Fruit fly (Drosophila melanogaster) whole organism, embryonic: ENCODE results near the gene E2f1.

Experiments used
- ATbp ChIP-seq: fragments of 200-800 bp; sonication (Bioruptor generic); optimal IDR thresholded peaks from 2 replicates; lab custom pipeline; 2017; ENCODE audit warnings: missing biosample characterization, mild to moderate bottlenecking, missing genetic modification characterization, missing genetic modification reagents
- Asciz ChIP-seq: fragments of 200-800 bp; sonication (Bioruptor generic); optimal IDR thresholded peaks from 2 replicates; lab custom pipeline; 2017; ENCODE audit warnings: missing biosample characterization, mild to moderate bottlenecking, missing genetic modification characterization, missing genetic modification reagents
- Atf-2 ChIP-seq: fragments of 200-800 bp; sonication (Bioruptor generic); optimal IDR thresholded peaks from 2 replicates; lab custom pipeline; 2016; ENCODE audit warnings: missing biosample characterization, missing genetic modification characterization
- CG10366 ChIP-seq: fragments of 200-800 bp; sonication (Bioruptor generic); IDR thresholded peaks from 2 replicates; pipeline ENCODE4 v1.3.6; 2022; ENCODE audit warnings: missing biosample characterization, missing genetic modification characterization
- CG10431 ChIP-seq: fragments of 200-800 bp; sonication (Bioruptor generic); optimal IDR thresholded peaks from 3 replicates; lab custom pipeline; 2018; ENCODE audit warnings: missing biosample characterization, mild to moderate bottlenecking, missing genetic modification characterization
- CG10565 ChIP-seq: fragments of 200-800 bp; sonication (Bioruptor generic); optimal IDR thresholded peaks from 3 replicates; lab custom pipeline; 2016; ENCODE audit warnings: missing biosample characterization, mild to moderate bottlenecking, missing genetic modification characterization
- CG11247 ChIP-seq: fragments of 200-800 bp; sonication (Bioruptor generic); IDR thresholded peaks from 2 replicates; pipeline ENCODE4 v1.3.6; 2022; ENCODE audit warnings: missing biosample characterization, missing genetic modification characterization
- CG17612 ChIP-seq: fragments of 200-800 bp; sonication (Bioruptor generic); IDR thresholded peaks from 2 replicates; pipeline ENCODE4 v1.3.6; 2022; ENCODE audit warnings: missing biosample characterization, missing genetic modification characterization
- CG1792 ChIP-seq: fragments of 200-800 bp; sonication (Bioruptor generic); optimal IDR thresholded peaks from 2 replicates; lab custom pipeline; 2016; ENCODE audit warnings: missing biosample characterization, missing genetic modification characterization
- CG1832 ChIP-seq: fragments of 200-800 bp; sonication (Bioruptor generic); optimal IDR thresholded peaks from 2 replicates; lab custom pipeline; 2017; ENCODE audit warnings: missing biosample characterization, mild to moderate bottlenecking, missing genetic modification characterization, inconsistent platforms
- CG18619 ChIP-seq: fragments of 200-800 bp; sonication (Bioruptor generic); optimal IDR thresholded peaks from 3 replicates; lab custom pipeline; 2017; ENCODE audit warnings: missing biosample characterization, mild to moderate bottlenecking, missing genetic modification characterization
- CG31441 ChIP-seq: fragments of 200-800 bp; sonication (Bioruptor generic); IDR thresholded peaks from 2 replicates; pipeline ENCODE4 v1.3.6; 2022; ENCODE audit warnings: missing biosample characterization, missing genetic modification characterization
- CG3407 ChIP-seq: fragments of 200-800 bp; sonication (Bioruptor generic); optimal IDR thresholded peaks from 2 replicates; lab custom pipeline; 2018; ENCODE audit warnings: missing biosample characterization, mild to moderate bottlenecking, missing genetic modification characterization
- CG6175 ChIP-seq: fragments of 200-800 bp; sonication (Bioruptor generic); IDR thresholded peaks from 3 replicates; pipeline ENCODE4 v1.3.6; 2022; ENCODE audit warnings: missing biosample characterization, missing genetic modification characterization
- CG6689 ChIP-seq: fragments of 200-800 bp; sonication (Bioruptor generic); IDR thresholded peaks from 2 replicates; pipeline ENCODE4 v1.3.6; 2022; ENCODE audit warnings: missing biosample characterization, missing genetic modification characterization
- CG8765 ChIP-seq: fragments of 200-800 bp; sonication (Bioruptor generic); IDR thresholded peaks from 2 replicates; pipeline ENCODE4 v1.3.6; 2022; ENCODE audit warnings: missing biosample characterization, missing genetic modification characterization
- CG9437 ChIP-seq: fragments of 200-800 bp; sonication (Bioruptor generic); optimal IDR thresholded peaks from 2 replicates; lab custom pipeline; 2018; ENCODE audit warnings: missing biosample characterization, mild to moderate bottlenecking, missing genetic modification characterization
- CG9727 ChIP-seq: fragments of 200-800 bp; sonication (Bioruptor generic); optimal IDR thresholded peaks from 3 replicates; lab custom pipeline; 2017; ENCODE audit warnings: missing biosample characterization, mild to moderate bottlenecking, missing genetic modification characterization
- GATAe ChIP-seq: fragments of 200-800 bp; sonication (Bioruptor generic); conservative IDR thresholded peaks from 2 replicates; pipeline ENCODE4 v1.3.6; 2022; ENCODE audit warnings: missing biosample characterization, missing genetic modification characterization
- HLH4C ChIP-seq: fragments of 200-800 bp; sonication (Bioruptor generic); IDR thresholded peaks from 3 replicates; pipeline ENCODE4 v1.3.6; 2022; ENCODE audit warnings: missing biosample characterization, missing genetic modification characterization; ENCODE audit not compliant: partially characterized antibody
- HmgZ ChIP-seq: fragments of 200-800 bp; sonication (Bioruptor generic); optimal IDR thresholded peaks from 2 replicates; lab custom pipeline; 2018; ENCODE audit warnings: missing biosample characterization, mild to moderate bottlenecking, missing genetic modification characterization
- Hmx ChIP-seq: fragments of 200-800 bp; sonication (Bioruptor generic); optimal IDR thresholded peaks from 2 replicates; lab custom pipeline; 2016; ENCODE audit warnings: missing biosample characterization, missing genetic modification characterization
- NC2β ChIP-seq: fragments of 200-800 bp; sonication (Bioruptor generic); optimal IDR thresholded peaks from 2 replicates; lab custom pipeline; 2016; ENCODE audit warnings: missing biosample characterization, missing genetic modification characterization
- Optix ChIP-seq: fragments of 200-800 bp; sonication (Bioruptor generic); IDR thresholded peaks from 3 replicates; pipeline ENCODE4 v1.3.6; 2022; ENCODE audit warnings: missing biosample characterization, missing genetic modification characterization
- TFAM ChIP-seq: fragments of 200-800 bp; sonication (Bioruptor generic); optimal IDR thresholded peaks from 2 replicates; lab custom pipeline; 2017; ENCODE audit warnings: missing biosample characterization, missing genetic modification characterization, inconsistent platforms
- Xbp1 ChIP-seq: fragments of 200-800 bp; sonication (Bioruptor generic); optimal IDR thresholded peaks from 3 replicates; lab custom pipeline; 2016; ENCODE audit warnings: missing biosample characterization, mild to moderate bottlenecking, missing genetic modification characterization
- ap ChIP-seq: fragments of 200-800 bp; sonication (Bioruptor generic); IDR thresholded peaks from 2 replicates; pipeline ENCODE4 v1.3.6; 2022; ENCODE audit warnings: missing biosample characterization, missing genetic modification characterization
- bbx ChIP-seq: fragments of 200-800 bp; sonication (Bioruptor generic); IDR thresholded peaks from 2 replicates; pipeline ENCODE4 v1.3.6; 2022; ENCODE audit warnings: missing biosample characterization, missing genetic modification characterization; ENCODE audit not compliant: partially characterized antibody
- br ChIP-seq: fragments of >200 bp; optimal IDR thresholded peaks from 2 replicates; lab custom pipeline; 2017
- chif ChIP-seq, 2 experiments: fragments of 200-800 bp; sonication (Bioruptor generic); optimal IDR thresholded peaks; 3 replicates each; lab custom pipeline; 2016; ENCODE audit warnings: missing biosample characterization in 2 of 2, missing genetic modification characterization in 2 of 2
- chinmo ChIP-seq: fragments of 200-800 bp; sonication (Bioruptor generic); IDR thresholded peaks from 4 replicates; pipeline ENCODE4 v1.3.6; 2022; ENCODE audit warnings: missing biosample characterization, missing genetic modification characterization; ENCODE audit not compliant: partially characterized antibody
- cwo ChIP-seq: fragments of 200-800 bp; sonication (Bioruptor generic); optimal IDR thresholded peaks from 3 replicates; lab custom pipeline; 2017; ENCODE audit warnings: missing biosample characterization, missing genetic modification characterization, mild to moderate bottlenecking, moderate library complexity, missing genetic modification reagents
- dm ChIP-seq: fragments of 200-800 bp; sonication (Bioruptor generic); optimal IDR thresholded peaks from 3 replicates; lab custom pipeline; 2016; ENCODE audit warnings: missing biosample characterization, missing genetic modification characterization
- dpn ChIP-seq, 2 experiments: fragments of 200-800 bp; sonication (Bioruptor generic); optimal IDR thresholded peaks; 3 replicates each; lab custom pipeline; 2016; ENCODE audit warnings: missing biosample characterization in 2 of 2, missing genetic modification characterization in 2 of 2
- fd3F ChIP-seq: fragments of 200-800 bp; sonication (Bioruptor generic); optimal IDR thresholded peaks from 2 replicates; lab custom pipeline; 2018; ENCODE audit warnings: missing biosample characterization, mild to moderate bottlenecking, missing genetic modification characterization, moderate library complexity
- lov ChIP-seq, 2 experiments: fragments of 200-800 bp in 1 of 2; fragments of >200 bp in 1 of 2; sonication (Bioruptor generic) in 1 of 2; IDR thresholded peaks in 1 of 2; optimal IDR thresholded peaks in 1 of 2; 2 replicates in 1 of 2; 3 replicates in 1 of 2; pipeline versions ENCODE4 v1.3.6 to Lab custom; 2017 to 2022; ENCODE audit warnings: missing biosample characterization in 1 of 2, missing genetic modification characterization in 1 of 2
- mam ChIP-seq: fragments of 200-800 bp; sonication (Bioruptor generic); optimal IDR thresholded peaks from 3 replicates; lab custom pipeline; 2016; ENCODE audit warnings: missing biosample characterization, missing genetic modification characterization
- nerfin-2 ChIP-seq: fragments of 200-800 bp; sonication (Bioruptor generic); IDR thresholded peaks from 2 replicates; pipeline ENCODE4 v1.3.6; 2022; ENCODE audit warnings: missing biosample characterization, missing genetic modification characterization; ENCODE audit not compliant: partially characterized antibody
- oc ChIP-seq: fragments of 200-800 bp; sonication (Bioruptor generic); optimal IDR thresholded peaks from 2 replicates; lab custom pipeline; 2018; ENCODE audit warnings: missing biosample characterization, mild to moderate bottlenecking, missing genetic modification characterization, moderate library complexity
- odd ChIP-seq: fragments of 200-800 bp; sonication (Bioruptor generic); optimal IDR thresholded peaks from 2 replicates; lab custom pipeline; 2017; ENCODE audit warnings: missing biosample characterization, mild to moderate bottlenecking, missing genetic modification characterization
- pzg ChIP-seq: fragments of 200-800 bp; sonication (Bioruptor generic); optimal IDR thresholded peaks from 3 replicates; lab custom pipeline; 2018; ENCODE audit warnings: missing biosample characterization, mild to moderate bottlenecking, missing genetic modification characterization, moderate library complexity
- row ChIP-seq: fragments of 200-800 bp; sonication (Bioruptor generic); IDR thresholded peaks from 3 replicates; pipeline ENCODE4 v1.3.6; 2022; ENCODE audit warnings: missing biosample characterization, missing genetic modification characterization
- sens ChIP-seq: fragments of 200-800 bp; sonication (Bioruptor generic); peaks from one replicate; lab custom pipeline; 2016; ENCODE audit warnings: missing biosample characterization, missing genetic modification characterization
- sisA ChIP-seq: fragments of 200-800 bp; sonication (Bioruptor generic); IDR thresholded peaks from 2 replicates; pipeline ENCODE4 v1.3.6; 2022; ENCODE audit warnings: missing biosample characterization, missing genetic modification characterization
- sna ChIP-seq: fragments of 200-800 bp; sonication (Bioruptor generic); IDR thresholded peaks from 2 replicates; pipeline ENCODE4 v1.3.6; 2022; ENCODE audit warnings: missing biosample characterization, missing genetic modification characterization; ENCODE audit not compliant: partially characterized antibody
- sr ChIP-seq: fragments of 200-800 bp; sonication (Bioruptor generic); IDR thresholded peaks from 3 replicates; pipeline ENCODE4 v1.3.6; 2022; ENCODE audit warnings: missing biosample characterization, missing genetic modification characterization
- tgo ChIP-seq: fragments of 200-800 bp; sonication (Bioruptor generic); IDR thresholded peaks from 3 replicates; pipeline ENCODE4 v1.3.6; 2022; ENCODE audit warnings: missing biosample characterization, missing genetic modification characterization
- tin ChIP-seq: fragments of 200-800 bp; sonication (Bioruptor generic); optimal IDR thresholded peaks from 3 replicates; lab custom pipeline; 2016; ENCODE audit warnings: missing biosample characterization, missing genetic modification characterization
- vvl ChIP-seq: fragments of 200-800 bp; sonication (Bioruptor generic); IDR thresholded peaks from 2 replicates; pipeline ENCODE4 v1.3.6; 2022; ENCODE audit warnings: missing biosample characterization, missing genetic modification characterization
- wek ChIP-seq: fragments of 200-800 bp; sonication (Bioruptor generic); optimal IDR thresholded peaks from 3 replicates; lab custom pipeline; 2018; ENCODE audit warnings: missing biosample characterization, mild to moderate bottlenecking, missing genetic modification characterization, moderate library complexity
- wor ChIP-seq: fragments of 200-800 bp; sonication (Bioruptor generic); IDR thresholded peaks from 2 replicates; pipeline ENCODE4 v1.3.6; 2022; ENCODE audit warnings: missing biosample characterization, missing genetic modification characterization

The E2f1 gene

DNA sequence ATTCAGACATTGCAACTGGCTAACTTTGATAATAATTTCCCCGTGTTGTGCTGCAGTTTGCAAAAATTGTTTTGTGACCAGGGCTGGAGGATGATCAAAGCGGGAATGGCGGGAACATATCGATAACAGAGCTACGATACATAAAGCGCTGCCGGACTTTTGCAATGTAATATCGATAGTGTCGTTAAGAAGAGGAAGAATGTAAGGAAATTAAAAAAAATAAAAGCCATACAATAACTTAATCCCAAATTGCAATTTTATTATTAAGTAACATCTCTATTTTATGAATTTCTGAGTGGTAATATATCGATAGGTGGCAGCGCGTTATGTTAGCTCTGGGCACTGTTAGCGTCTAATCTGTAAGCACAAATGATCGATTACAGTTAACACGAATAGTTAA, 11.0 kb upstream of the E2f1 start, which contains the start of gene PolA1 (continued):
- TF ChIP-seq vvl (peak; percentile 68), dm (peak; percentile 22), row (no peak; the same call in 1 of the 3 replicates), NC2β (GFP tag; lab: Kevin White, UChicago) (peak; percentile 55), cwo (GFP tag; lab: Kevin White, UChicago) (no peak), Atf-2 (peak; percentile 18), chif (GFP tag; optimal IDR thresholded peaks at IDR 0.05; lab: Kevin White, UChicago) (peak; percentile 53), wek (GFP tag; lab: Kevin White, UChicago) (no peak), Xbp1 (GFP tag; lab: Kevin White, UChicago) (peak; percentile 63), CG1832 (GFP tag; lab: Kevin White, UChicago) (no peak), CG10366 (GFP tag; lab: Robert Waterston, UW) (peak; percentile 43), tgo (GFP tag; lab: Robert Waterston, UW) (peak; percentile 39; the same call in 2 of the 3 replicates), Optix (no peak), CG11247 (GFP tag; lab: Robert Waterston, UW) (no peak), CG3407 (no peak), GATAe (GFP tag; lab: Robert Waterston, UW) (no peak), mam (GFP tag; lab: Kevin White, UChicago) (peak; percentile 66), CG10565 (GFP tag; lab: Kevin White, UChicago) (no peak), CG31441 (GFP tag; lab: Robert Waterston, UW) (0 out of 2 replicates have a peak, but pooled peaks have one; percentile 16), CG9727 (GFP tag; lab: Kevin White, UChicago) (no peak), CG6689 (GFP tag; lab: Robert Waterston, UW) (peak; percentile 34; the same call in 1 of the 2 replicates), tin (GFP tag; lab: Kevin White, UChicago) (peak; percentile 46), sens (GFP tag; lab: Kevin White, UChicago) (peak; percentile 90), dpn (GFP tag; optimal IDR thresholded peaks at IDR 0.05; lab: Kevin White, UChicago) (peak; percentile 55 to 59), CG10431 (GFP tag; lab: Kevin White, UChicago) (no peak), HmgZ (tag; lab: Kevin White, UChicago) (peak; percentile 57), sisA (GFP tag; lab: Robert Waterston, UW) (peak; percentile 72), HLH4C (peak; percentile 95), TFAM (GFP tag; lab: Kevin White, UChicago) (no peak), CG18619 (GFP tag; lab: Kevin White, UChicago) (no peak), bbx (GFP tag; lab: Robert Waterston, UW) (peak; percentile 92), br (no peak), ATbp (GFP tag; lab: Kevin White, UChicago) (no peak), CG9437 (GFP tag; lab: Kevin White, UChicago) (no peak), CG17612 (GFP tag; lab: Robert Waterston, UW) (no peak), lov (optimal IDR thresholded peaks at IDR 0.05; lab: Kevin White, UChicago) (no peak), lov (GFP tag; IDR thresholded peaks at IDR 0.05; lab: Robert Waterston, UW) (no peak), nerfin-2 (GFP tag; lab: Robert Waterston, UW) (peak; percentile 93), wor (GFP tag; lab: Robert Waterston, UW) (no peak), oc (tag; lab: Kevin White, UChicago) (no peak), chinmo (peak; percentile 92; the same call in 3 of the 4 replicates), odd (GFP tag; lab: Kevin White, UChicago) (no peak), sr (GFP tag; lab: Robert Waterston, UW) (no peak), sna (GFP tag; lab: Robert Waterston, UW) (peak; percentile 98), ap (GFP tag; lab: Robert Waterston, UW) (no peak), CG1792 (GFP tag; lab: Kevin White, UChicago) (no peak), fd3F (GFP tag; lab: Kevin White, UChicago) (no peak), Asciz (GFP tag; lab: Kevin White, UChicago) (no peak), CG6175 (GFP tag; lab: Robert Waterston, UW) (no peak), Hmx (GFP tag; lab: Kevin White, UChicago) (no peak), pzg (GFP tag; lab: Kevin White, UChicago) (peak; percentile 90), CG8765 (GFP tag; lab: Robert Waterston, UW) (no peak)
